Fruit fly (Drosophila melanogaster) whole organism, embryonic: ENCODE data around the gene ND-PDSW.
A peak's percentile ranks its signal among the peaks of the same experiment; 100 is the strongest.

Source experiments
- B-H2 ChIP-seq: fragments of 200-800 bp; sonication (Bioruptor generic); optimal IDR thresholded peaks from 2 replicates; lab custom pipeline; 2018; ENCODE audit warnings: missing biosample characterization, mild to moderate bottlenecking, missing genetic modification characterization
- CG10147 ChIP-seq: fragments of 200-800 bp; sonication (Bioruptor generic); optimal IDR thresholded peaks from 2 replicates; lab custom pipeline; 2019; ENCODE audit warnings: missing biosample characterization, mild to moderate bottlenecking, missing genetic modification characterization, moderate library complexity
- CG1024 ChIP-seq: fragments of 200-800 bp; sonication (Bioruptor generic); IDR thresholded peaks from 2 replicates; pipeline ENCODE4 v1.3.6; 2022; ENCODE audit warnings: missing biosample characterization, missing genetic modification characterization
- CG10462 ChIP-seq: fragments of 200-800 bp; sonication (Bioruptor generic); optimal IDR thresholded peaks from 2 replicates; lab custom pipeline; 2016; ENCODE audit warnings: missing biosample characterization, missing genetic modification characterization
- CG11696 ChIP-seq: fragments of 200-800 bp; sonication (Bioruptor generic); IDR thresholded peaks from 2 replicates; pipeline ENCODE4 v1.3.6; 2022; ENCODE audit warnings: missing biosample characterization, missing genetic modification characterization
- CG11723 ChIP-seq: fragments of 200-800 bp; sonication (Bioruptor generic); optimal IDR thresholded peaks from 2 replicates; lab custom pipeline; 2017; ENCODE audit warnings: missing biosample characterization, mild to moderate bottlenecking, missing genetic modification characterization
- CG12155 ChIP-seq: fragments of 200-800 bp; sonication (Bioruptor generic); optimal IDR thresholded peaks from 3 replicates; lab custom pipeline; 2016; ENCODE audit warnings: missing biosample characterization, missing genetic modification characterization
- CG13894 ChIP-seq: fragments of 200-800 bp; sonication (Bioruptor generic); optimal IDR thresholded peaks from 3 replicates; lab custom pipeline; 2018; ENCODE audit warnings: missing biosample characterization, mild to moderate bottlenecking, missing genetic modification characterization, moderate library complexity
- CG15479 ChIP-seq: fragments of 200-800 bp; sonication (Bioruptor generic); optimal IDR thresholded peaks from 3 replicates; lab custom pipeline; 2019; ENCODE audit warnings: missing biosample characterization, mild to moderate bottlenecking, missing genetic modification characterization, moderate library complexity
- CG17612 ChIP-seq: fragments of 200-800 bp; sonication (Bioruptor generic); IDR thresholded peaks from 2 replicates; pipeline ENCODE4 v1.3.6; 2022; ENCODE audit warnings: missing biosample characterization, missing genetic modification characterization
- CG34376 ChIP-seq: fragments of 200-800 bp; sonication (Bioruptor generic); optimal IDR thresholded peaks from 2 replicates; lab custom pipeline; 2018; ENCODE audit warnings: missing biosample characterization, mild to moderate bottlenecking, missing genetic modification characterization
- CG3838 ChIP-seq: fragments of 200-800 bp; sonication (Bioruptor generic); optimal IDR thresholded peaks from 3 replicates; lab custom pipeline; 2016; ENCODE audit warnings: missing biosample characterization, missing genetic modification characterization
- CG3995 ChIP-seq: fragments of 200-800 bp; sonication (Bioruptor generic); optimal IDR thresholded peaks from 3 replicates; lab custom pipeline; 2016; ENCODE audit warnings: missing biosample characterization, missing genetic modification characterization
- CG4282 ChIP-seq: fragments of 200-800 bp; sonication (Bioruptor generic); optimal IDR thresholded peaks from 2 replicates; lab custom pipeline; 2016; ENCODE audit warnings: missing biosample characterization, missing genetic modification characterization
- CG6689 ChIP-seq: fragments of 200-800 bp; sonication (Bioruptor generic); IDR thresholded peaks from 2 replicates; pipeline ENCODE4 v1.3.6; 2022; ENCODE audit warnings: missing biosample characterization, missing genetic modification characterization
- CG6854 ChIP-seq: fragments of 200-800 bp; sonication (Bioruptor generic); optimal IDR thresholded peaks from 3 replicates; lab custom pipeline; 2017; ENCODE audit warnings: missing biosample characterization, mild to moderate bottlenecking, missing genetic modification characterization
- Chrac-16 ChIP-seq: fragments of 200-800 bp; sonication (Bioruptor generic); optimal IDR thresholded peaks from 3 replicates; lab custom pipeline; 2016; ENCODE audit warnings: missing biosample characterization, missing genetic modification characterization
- CrebB ChIP-seq: fragments of 200-800 bp; sonication (Bioruptor generic); optimal IDR thresholded peaks from 3 replicates; lab custom pipeline; 2018; ENCODE audit warnings: missing biosample characterization, mild to moderate bottlenecking, missing genetic modification characterization
- Dp ChIP-seq: fragments of 200-800 bp; sonication (Bioruptor generic); optimal IDR thresholded peaks from 2 replicates; lab custom pipeline; 2018; ENCODE audit warnings: missing biosample characterization, mild to moderate bottlenecking, missing genetic modification characterization, moderate library complexity
- ERR ChIP-seq: fragments of 200-800 bp; sonication (Bioruptor generic); optimal IDR thresholded peaks from 2 replicates; lab custom pipeline; 2016; ENCODE audit warnings: missing biosample characterization, missing genetic modification characterization
- Fer3 ChIP-seq: fragments of 200-800 bp; sonication (Bioruptor generic); optimal IDR thresholded peaks from 2 replicates; lab custom pipeline; 2018; ENCODE audit warnings: missing biosample characterization, mild to moderate bottlenecking, missing genetic modification characterization, moderate library complexity
- Gug ChIP-seq: fragments of 200-800 bp; sonication (Bioruptor generic); IDR thresholded peaks from 4 replicates; pipeline ENCODE4 v1.3.6; 2022; ENCODE audit warnings: missing biosample characterization, missing genetic modification characterization
- H2.0 ChIP-seq: fragments of 200-800 bp; sonication (Bioruptor generic); IDR thresholded peaks from 2 replicates; pipeline ENCODE4 v1.3.6; 2022; ENCODE audit warnings: missing biosample characterization, missing genetic modification characterization
- HLH4C ChIP-seq: fragments of 200-800 bp; sonication (Bioruptor generic); IDR thresholded peaks from 3 replicates; pipeline ENCODE4 v1.3.6; 2022; ENCODE audit warnings: missing biosample characterization, missing genetic modification characterization; ENCODE audit not compliant: partially characterized antibody
- HLHmδ ChIP-seq: fragments of 200-800 bp; sonication (Bioruptor generic); optimal IDR thresholded peaks from 2 replicates; lab custom pipeline; 2018; ENCODE audit warnings: missing biosample characterization, mild to moderate bottlenecking, missing genetic modification characterization, moderate library complexity
- HmgD ChIP-seq: fragments of 200-800 bp; sonication (Bioruptor generic); optimal IDR thresholded peaks from 3 replicates; lab custom pipeline; 2016; ENCODE audit warnings: missing biosample characterization, missing genetic modification characterization
- Hmr ChIP-seq: fragments of 200-800 bp; sonication (Bioruptor generic); optimal IDR thresholded peaks from 3 replicates; lab custom pipeline; 2017; ENCODE audit warnings: mild to moderate bottlenecking, missing biosample characterization, missing genetic modification reagents, missing genetic modification characterization
- Hr78 ChIP-seq, 2 experiments: fragments of 200-800 bp in 1 of 2; fragments of >200 bp in 1 of 2; sonication (Bioruptor generic) in 1 of 2; optimal IDR thresholded peaks; 2 replicates each; lab custom pipeline; 2017 to 2019; ENCODE audit warnings: missing biosample characterization in 2 of 2, missing genetic modification characterization in 2 of 2, mild to moderate bottlenecking in 1 of 2, moderate library complexity in 1 of 2
- Mrtf ChIP-seq: fragments of 200-800 bp; sonication (Bioruptor generic); IDR thresholded peaks from 3 replicates; pipeline ENCODE4 v1.3.6; 2022; ENCODE audit warnings: missing biosample characterization, missing genetic modification characterization
- Nf-YC ChIP-seq: fragments of 200-800 bp; optimal IDR thresholded peaks from 3 replicates; lab custom pipeline; 2019; ENCODE audit warnings: missing biosample characterization, mild to moderate bottlenecking, missing genetic modification characterization, moderate library complexity
- Sox102F ChIP-seq: fragments of 200-800 bp; sonication (Bioruptor generic); optimal IDR thresholded peaks from 2 replicates; lab custom pipeline; 2018; ENCODE audit warnings: missing biosample characterization, mild to moderate bottlenecking, missing genetic modification characterization, moderate library complexity
- Trl ChIP-seq, 3 experiments: fragments of >200 bp in 2 of 3; fragments of 200-800 bp in 1 of 3; sonication (Bioruptor generic) in 1 of 3; optimal IDR thresholded peaks; 2 replicates in 1 of 3; 3 replicates in 2 of 3; lab custom pipeline; 2016 to 2017; ENCODE audit warnings: missing biosample characterization in 1 of 3, missing genetic modification characterization in 1 of 3
- abd-A ChIP-seq: fragments of 200-800 bp; sonication (Bioruptor generic); optimal IDR thresholded peaks from 3 replicates; lab custom pipeline; 2019; ENCODE audit warnings: missing biosample characterization, mild to moderate bottlenecking, missing genetic modification characterization, moderate library complexity
- al ChIP-seq: fragments of 200-800 bp; sonication (Bioruptor generic); IDR thresholded peaks from 2 replicates; pipeline ENCODE4 v1.3.6; 2022; ENCODE audit warnings: missing biosample characterization, missing genetic modification characterization
- ap ChIP-seq: fragments of 200-800 bp; sonication (Bioruptor generic); IDR thresholded peaks from 2 replicates; pipeline ENCODE4 v1.3.6; 2022; ENCODE audit warnings: missing biosample characterization, missing genetic modification characterization
- chm ChIP-seq: fragments of 200-800 bp; sonication (Bioruptor generic); IDR thresholded peaks from 2 replicates; pipeline ENCODE4 v1.3.6; 2022; ENCODE audit warnings: missing biosample characterization, missing genetic modification characterization
- da ChIP-seq: fragments of 200-800 bp; sonication (Bioruptor generic); optimal IDR thresholded peaks from 2 replicates; lab custom pipeline; 2016; ENCODE audit warnings: missing biosample characterization, missing genetic modification characterization
- dati ChIP-seq: fragments of 200-800 bp; sonication (Bioruptor generic); IDR thresholded peaks from 2 replicates; pipeline ENCODE4 v1.3.6; 2022; ENCODE audit warnings: missing biosample characterization, missing genetic modification characterization
- dysf ChIP-seq: fragments of 200-800 bp; sonication (Bioruptor generic); IDR thresholded peaks from 3 replicates; pipeline ENCODE4 v1.3.6; 2022; ENCODE audit warnings: missing biosample characterization, missing genetic modification characterization
- hb ChIP-seq: fragments of 200-800 bp; sonication (Bioruptor generic); IDR thresholded peaks from 3 replicates; pipeline ENCODE4 v1.3.6; 2022; ENCODE audit warnings: missing biosample characterization, missing genetic modification characterization; ENCODE audit not compliant: partially characterized antibody
- lab ChIP-seq: fragments of 200-800 bp; sonication (Bioruptor generic); optimal IDR thresholded peaks from 3 replicates; lab custom pipeline; 2017; ENCODE audit warnings: missing biosample characterization, missing genetic modification characterization, mild to moderate bottlenecking, moderate library complexity, missing genetic modification reagents
- luna ChIP-seq: fragments of 200-800 bp; sonication (Bioruptor generic); optimal IDR thresholded peaks from 2 replicates; lab custom pipeline; 2016; ENCODE audit warnings: missing biosample characterization, missing genetic modification characterization
- mam ChIP-seq: fragments of 200-800 bp; sonication (Bioruptor generic); optimal IDR thresholded peaks from 3 replicates; lab custom pipeline; 2016; ENCODE audit warnings: missing biosample characterization, missing genetic modification characterization
- mld ChIP-seq: fragments of 200-800 bp; sonication (Bioruptor generic); IDR thresholded peaks from 3 replicates; pipeline ENCODE4 v1.3.6; 2022; ENCODE audit warnings: missing biosample characterization, missing genetic modification characterization; ENCODE audit not compliant: partially characterized antibody
- nau ChIP-seq: fragments of 200-800 bp; sonication (Bioruptor generic); optimal IDR thresholded peaks from 3 replicates; lab custom pipeline; 2017; ENCODE audit warnings: missing biosample characterization, mild to moderate bottlenecking, missing genetic modification characterization, missing genetic modification reagents
- p53 ChIP-seq: fragments of 200-800 bp; sonication (Bioruptor generic); optimal IDR thresholded peaks from 2 replicates; lab custom pipeline; 2016; ENCODE audit warnings: missing biosample characterization, missing genetic modification characterization
- phol ChIP-seq: fragments of 200-800 bp; sonication (Bioruptor generic); optimal IDR thresholded peaks from 3 replicates; lab custom pipeline; 2018; ENCODE audit warnings: missing biosample characterization, mild to moderate bottlenecking, missing genetic modification characterization, moderate library complexity
- row ChIP-seq: fragments of 200-800 bp; sonication (Bioruptor generic); IDR thresholded peaks from 3 replicates; pipeline ENCODE4 v1.3.6; 2022; ENCODE audit warnings: missing biosample characterization, missing genetic modification characterization
- slp2 ChIP-seq: fragments of 200-800 bp; sonication (Bioruptor generic); optimal IDR thresholded peaks from 2 replicates; lab custom pipeline; 2016; ENCODE audit warnings: missing biosample characterization, missing genetic modification characterization
- stwl ChIP-seq: fragments of 200-800 bp; sonication (Bioruptor generic); optimal IDR thresholded peaks from 3 replicates; lab custom pipeline; 2018; ENCODE audit warnings: missing biosample characterization, mild to moderate bottlenecking, missing genetic modification characterization, moderate library complexity
- zfh2 ChIP-seq: fragments of 200-800 bp; sonication (Bioruptor generic); optimal IDR thresholded peaks from 2 replicates; lab custom pipeline; 2016; ENCODE audit warnings: missing biosample characterization, missing genetic modification characterization

The ND-PDSW gene

dm6 chr2L:3437068-3437467, 28.9 kb upstream of the ND-PDSW start (continued):
- TF ChIP-seq abd-A (tag; lab: Kevin White, UChicago) = no peak
- TF ChIP-seq lab (GFP tag; lab: Kevin White, UChicago) = peak; percentile 67
- peak; percentile 26 for TF ChIP-seq Hmr
- no peak for TF ChIP-seq luna (GFP tag; lab: Kevin White, UChicago)
- no peak for TF ChIP-seq HmgD (GFP tag; lab: Kevin White, UChicago)
- peak; percentile 1 for TF ChIP-seq CG10147 (GFP tag; lab: Kevin White, UChicago)
- TF ChIP-seq HLHmδ (GFP tag; lab: Kevin White, UChicago) = no peak
- TF ChIP-seq mld = no peak
- TF ChIP-seq Trl (optimal IDR thresholded peaks at IDR 0.05; lab: Kevin White, UChicago) = no peak
- TF ChIP-seq Trl (GFP tag; optimal IDR thresholded peaks at IDR 0.05; lab: Kevin White, UChicago) = peak; percentile 22
- no peak for TF ChIP-seq Mrtf (GFP tag; lab: Robert Waterston, UW)
- peak; percentile 77 for TF ChIP-seq CG6689 (GFP tag; lab: Robert Waterston, UW)
- TF ChIP-seq phol = peak; percentile 74
- peak; percentile 65 for TF ChIP-seq dysf (GFP tag; lab: Robert Waterston, UW)
- no peak for TF ChIP-seq ERR (GFP tag; lab: Kevin White, UChicago)
- no peak for TF ChIP-seq p53
- TF ChIP-seq H2.0 (GFP tag; lab: Robert Waterston, UW) = peak; percentile 15; the same call in 1 of the 2 replicates
- TF ChIP-seq row (GFP tag; lab: Robert Waterston, UW) = peak; percentile 70
- TF ChIP-seq Chrac-16 (GFP tag; lab: Kevin White, UChicago) = no peak
- no peak for TF ChIP-seq al (GFP tag; lab: Robert Waterston, UW)
- no peak for TF ChIP-seq CG34376 (GFP tag; lab: Kevin White, UChicago)
- TF ChIP-seq ap (GFP tag; lab: Robert Waterston, UW) = peak; percentile 47
- peak; percentile 50; the same call in 1 of the 2 replicates for TF ChIP-seq chm
- no peak for TF ChIP-seq mam (GFP tag; lab: Kevin White, UChicago)
- TF ChIP-seq CG13894 (tag; lab: Kevin White, UChicago) = no peak
- peak; percentile 50 for TF ChIP-seq CrebB (tag; lab: Kevin White, UChicago)
- TF ChIP-seq Hr78 (GFP tag; optimal IDR thresholded peaks at IDR 0.05; lab: Kevin White, UChicago) = peak in 1 of 2 experiments; percentile 12
- no peak for TF ChIP-seq dati (GFP tag; lab: Robert Waterston, UW)
- TF ChIP-seq CG10462 = no peak
- no peak for TF ChIP-seq B-H2 (GFP tag; lab: Kevin White, UChicago)
- TF ChIP-seq HLH4C = no peak
- no peak for TF ChIP-seq da (GFP tag; lab: Kevin White, UChicago)
- TF ChIP-seq CG11696 (GFP tag; lab: Robert Waterston, UW) = no peak
- no peak for TF ChIP-seq hb (GFP tag; lab: Robert Waterston, UW)
- no peak for TF ChIP-seq CG12155 (GFP tag; lab: Kevin White, UChicago)
- no peak for TF ChIP-seq Dp (GFP tag; lab: Kevin White, UChicago)
- 0 out of 2 replicates have a peak, but pooled peaks have one; percentile 41 for TF ChIP-seq CG1024 (GFP tag; lab: Robert Waterston, UW)
- TF ChIP-seq Nf-YC (tag; lab: Kevin White, UChicago) = peak; percentile 40
- peak; percentile 36 for TF ChIP-seq Fer3
- no peak for TF ChIP-seq CG15479
- TF ChIP-seq CG4282 = no peak
- no peak for TF ChIP-seq CG11723
- no peak for TF ChIP-seq Gug (GFP tag; lab: Robert Waterston, UW)
- TF ChIP-seq slp2 = no peak
- TF ChIP-seq CG6854 (GFP tag; lab: Kevin White, UChicago) = no peak
- no peak for TF ChIP-seq zfh2 (GFP tag; lab: Kevin White, UChicago)
- TF ChIP-seq CG17612 (GFP tag; lab: Robert Waterston, UW) = no peak
- TF ChIP-seq CG3838 = no peak
- peak; percentile 78 for TF ChIP-seq Sox102F
- peak; percentile 54 for TF ChIP-seq nau
- TF ChIP-seq CG3995 (GFP tag; lab: Kevin White, UChicago) = no peak
- TF ChIP-seq stwl (tag; lab: Kevin White, UChicago) = no peak
